Worm (Caenorhabditis elegans) whole organism, young adult: ENCODE measurements around the gene sma-1.

Experiments
- F10E7.11 ChIP-seq: sonication (generic microtip); optimal IDR thresholded peaks from 2 replicates; lab custom pipeline; 2017; ENCODE audit warnings: mild to moderate bottlenecking, missing genetic modification characterization, moderate library complexity, missing compliant biosample characterization
- dpl-1 ChIP-seq: fragments of 150-350 bp; optimal IDR thresholded peaks from 2 replicates; lab custom pipeline; 2014; ENCODE audit warnings: missing biosample characterization, missing genetic modification reagents, missing genetic modification characterization
- zim-3 ChIP-seq: sonication (generic microtip); optimal IDR thresholded peaks from 2 replicates; lab custom pipeline; 2017; ENCODE audit warnings: mild to moderate bottlenecking, missing genetic modification characterization, moderate library complexity, missing compliant biosample characterization

DNA sequence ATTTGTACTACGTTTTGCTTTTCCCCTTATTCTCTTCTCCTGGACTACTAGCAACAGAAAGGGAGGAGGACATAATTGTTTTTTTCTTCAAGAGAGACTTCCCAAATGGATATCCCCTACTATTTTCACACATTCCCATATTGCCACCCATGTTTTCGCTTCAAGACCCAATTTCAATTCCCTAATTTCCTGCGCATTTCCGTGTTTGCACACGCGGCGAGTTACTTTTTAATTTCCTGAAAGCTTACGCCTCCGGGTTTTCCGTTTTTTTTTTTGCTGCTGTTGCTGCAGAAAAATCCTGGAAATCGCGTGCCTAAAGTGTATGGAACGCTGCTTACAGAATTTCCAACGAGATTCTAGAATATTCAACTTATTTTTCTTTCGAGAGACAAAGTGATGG lies 46.9 kb upstream of the sma-1 start:
- TF ChIP-seq zim-3 (tag; lab: Kevin White, UChicago) (no peak), dpl-1 (GFP tag; lab: Kevin White, UChicago) (no peak), F10E7.11 (tag; lab: Kevin White, UChicago) (no peak)
